Worm (Caenorhabditis elegans) whole organism, L3 larva: ENCODE data around the gene fcmt-1.
A peak's percentile ranks its signal among the peaks of the same experiment; 100 is the strongest.

Experiments used
- R02D3.7 ChIP-seq: fragments of 150-350 bp; optimal IDR thresholded peaks from 2 replicates; lab custom pipeline; 2014; ENCODE audit warnings: missing biosample characterization, missing genetic modification characterization
- ZK546.5 ChIP-seq: sonication (generic microtip); optimal IDR thresholded peaks from 2 replicates; lab custom pipeline; 2017; ENCODE audit warnings: missing biosample characterization, missing genetic modification characterization
- aly-2 ChIP-seq: fragments of 150-350 bp; optimal IDR thresholded peaks from 2 replicates; lab custom pipeline; 2014; ENCODE audit warnings: missing biosample characterization, missing genetic modification characterization
- ama-1 ChIP-seq: fragments of 150-350 bp; optimal IDR thresholded peaks from 2 replicates; lab custom pipeline; 2018
- ceh-16 ChIP-seq: sonication (generic microtip); optimal IDR thresholded peaks from 2 replicates; lab custom pipeline; 2017; ENCODE audit warnings: missing biosample characterization, missing genetic modification characterization
- ceh-28 ChIP-seq: fragments of 150-350 bp; optimal IDR thresholded peaks from 2 replicates; lab custom pipeline; 2014; ENCODE audit warnings: missing biosample characterization, missing genetic modification reagents, missing genetic modification characterization
- ceh-82 ChIP-seq: fragments of 150-350 bp; optimal IDR thresholded peaks from 2 replicates; lab custom pipeline; 2014; ENCODE audit warnings: missing biosample characterization, missing genetic modification characterization
- ceh-9 ChIP-seq: sonication (generic microtip); optimal IDR thresholded peaks from 2 replicates; lab custom pipeline; 2018; ENCODE audit warnings: missing biosample characterization, missing genetic modification characterization
- daf-12 ChIP-seq: fragments of 150-350 bp; optimal IDR thresholded peaks from 2 replicates; lab custom pipeline; 2014; ENCODE audit warnings: missing biosample characterization, missing genetic modification reagents, missing genetic modification characterization
- egl-27 ChIP-seq: sonication (generic microtip); optimal IDR thresholded peaks from 4 replicates; lab custom pipeline; 2017; ENCODE audit warnings: missing biosample characterization, missing genetic modification reagents, missing genetic modification characterization
- egl-5 ChIP-seq: fragments of 150-350 bp; optimal IDR thresholded peaks from 2 replicates; lab custom pipeline; 2017; ENCODE audit warnings: missing biosample characterization, missing genetic modification reagents, missing genetic modification characterization, inconsistent platforms
- elt-1 ChIP-seq: fragments of 150-350 bp; optimal IDR thresholded peaks from 2 replicates; lab custom pipeline; 2014; ENCODE audit warnings: missing biosample characterization, missing genetic modification characterization
- elt-2 ChIP-seq: sonication (generic microtip); optimal IDR thresholded peaks from 2 replicates; lab custom pipeline; 2016; ENCODE audit warnings: missing genetic modification reagents, mild to moderate bottlenecking, missing genetic modification characterization, missing compliant biosample characterization
- elt-3 ChIP-seq, 3 experiments: fragments of 150-350 bp in 1 of 3; sonication (generic microtip) in 2 of 3; optimal IDR thresholded peaks; 2 replicates in 2 of 3; 4 replicates in 1 of 3; lab custom pipeline; 2014 to 2017; ENCODE audit warnings: missing biosample characterization in 3 of 3, missing genetic modification characterization in 3 of 3
- eor-1 ChIP-seq, 2 experiments: fragments of 150-350 bp; optimal IDR thresholded peaks; 2 replicates each; lab custom pipeline; 2014 to 2018; ENCODE audit warnings: missing biosample characterization in 2 of 2, missing genetic modification characterization in 2 of 2
- fkh-2 ChIP-seq: fragments of 150-350 bp; optimal IDR thresholded peaks from 2 replicates; lab custom pipeline; 2014; ENCODE audit warnings: missing biosample characterization, missing genetic modification reagents, missing genetic modification characterization
- fos-1 ChIP-seq: fragments of 150-350 bp; optimal IDR thresholded peaks from 2 replicates; lab custom pipeline; 2014; ENCODE audit warnings: missing biosample characterization, missing genetic modification characterization
- hmg-11 ChIP-seq: sonication (generic microtip); optimal IDR thresholded peaks from 2 replicates; lab custom pipeline; 2016; ENCODE audit warnings: missing genetic modification characterization, missing compliant biosample characterization
- jun-1 ChIP-seq: fragments of 150-350 bp; optimal IDR thresholded peaks from 2 replicates; lab custom pipeline; 2014; ENCODE audit warnings: missing biosample characterization, missing genetic modification reagents, missing genetic modification characterization
- lin-15B ChIP-seq: fragments of 150-350 bp; optimal IDR thresholded peaks from 2 replicates; lab custom pipeline; 2014; ENCODE audit warnings: missing biosample characterization, missing genetic modification characterization
- lin-39 ChIP-seq: fragments of 150-350 bp; optimal IDR thresholded peaks from 2 replicates; lab custom pipeline; 2018; ENCODE audit warnings: missing biosample characterization, missing genetic modification reagents, missing genetic modification characterization
- lsy-12 ChIP-seq: sonication (generic microtip); optimal IDR thresholded peaks from 2 replicates; lab custom pipeline; 2016; ENCODE audit warnings: mild to moderate bottlenecking, missing genetic modification characterization, missing compliant biosample characterization
- mdl-1 ChIP-seq: fragments of 150-350 bp; optimal IDR thresholded peaks from 2 replicates; lab custom pipeline; 2014; ENCODE audit warnings: missing biosample characterization, missing genetic modification characterization
- mml-1 ChIP-seq: fragments of 150-350 bp; sonication (generic microtip); optimal IDR thresholded peaks from 3 replicates; lab custom pipeline; 2014; ENCODE audit warnings: missing biosample characterization, missing genetic modification characterization
- nfya-1 ChIP-seq: sonication (generic microtip); optimal IDR thresholded peaks from 2 replicates; lab custom pipeline; 2017; ENCODE audit warnings: missing genetic modification characterization, mild to moderate bottlenecking, missing compliant biosample characterization, antibody characterized with exemption, moderate library complexity; ENCODE audit not compliant: insufficient read depth
- nhr-11 ChIP-seq: fragments of 150-350 bp; optimal IDR thresholded peaks from 2 replicates; lab custom pipeline; 2014; ENCODE audit warnings: missing biosample characterization, missing genetic modification characterization
- nhr-12 ChIP-seq: fragments of 150-350 bp; optimal IDR thresholded peaks from 2 replicates; lab custom pipeline; 2014; ENCODE audit warnings: missing biosample characterization, missing genetic modification characterization
- nhr-23 ChIP-seq: fragments of 150-350 bp; optimal IDR thresholded peaks from 2 replicates; lab custom pipeline; 2014; ENCODE audit warnings: missing biosample characterization, missing genetic modification reagents, missing genetic modification characterization
- nhr-237 ChIP-seq: fragments of 150-350 bp; optimal IDR thresholded peaks from 2 replicates; lab custom pipeline; 2014; ENCODE audit warnings: missing biosample characterization, missing genetic modification characterization
- nhr-25 ChIP-seq: sonication (generic microtip); optimal IDR thresholded peaks from 2 replicates; lab custom pipeline; 2017; ENCODE audit warnings: missing biosample characterization, missing genetic modification characterization
- nhr-28 ChIP-seq: fragments of 150-350 bp; optimal IDR thresholded peaks from 2 replicates; lab custom pipeline; 2014; ENCODE audit warnings: missing biosample characterization, missing genetic modification characterization
- nhr-43 ChIP-seq: sonication (generic microtip); optimal IDR thresholded peaks from 2 replicates; lab custom pipeline; 2016; ENCODE audit warnings: mild to moderate bottlenecking, missing genetic modification characterization, missing compliant biosample characterization; ENCODE audit not compliant: poor library complexity, severe bottlenecking
- nhr-67 ChIP-seq: fragments of 150-350 bp; optimal IDR thresholded peaks from 2 replicates; lab custom pipeline; 2014; ENCODE audit warnings: missing biosample characterization, missing genetic modification characterization
- nhr-76 ChIP-seq: fragments of 150-350 bp; sonication (generic microtip); optimal IDR thresholded peaks from 5 replicates; lab custom pipeline; 2014; ENCODE audit warnings: missing biosample characterization, missing genetic modification characterization
- nhr-77 ChIP-seq: fragments of 150-350 bp; optimal IDR thresholded peaks from 2 replicates; lab custom pipeline; 2014; ENCODE audit warnings: missing biosample characterization, missing genetic modification characterization
- pha-4 ChIP-seq: fragments of 150-350 bp; optimal IDR thresholded peaks from 2 replicates; lab custom pipeline; 2014; ENCODE audit warnings: missing biosample characterization, missing genetic modification reagents, missing genetic modification characterization
- pqm-1 ChIP-seq: fragments of 150-350 bp; optimal IDR thresholded peaks from 2 replicates; lab custom pipeline; 2017; ENCODE audit warnings: missing biosample characterization, missing genetic modification characterization, inconsistent platforms
- sea-2 ChIP-seq: fragments of 150-350 bp; sonication (generic microtip); optimal IDR thresholded peaks from 4 replicates; lab custom pipeline; 2014; ENCODE audit warnings: missing biosample characterization, missing genetic modification reagents, missing genetic modification characterization
- skn-1 ChIP-seq: fragments of 150-350 bp; optimal IDR thresholded peaks from 2 replicates; lab custom pipeline; 2014; ENCODE audit warnings: missing biosample characterization, missing genetic modification characterization
- snpc-4 ChIP-seq: fragments of 150-350 bp; optimal IDR thresholded peaks from 2 replicates; lab custom pipeline; 2014; ENCODE audit warnings: missing biosample characterization, missing genetic modification characterization
- tbx-2 ChIP-seq: sonication (generic microtip); optimal IDR thresholded peaks from 2 replicates; lab custom pipeline; 2016; ENCODE audit warnings: mild to moderate bottlenecking, missing genetic modification characterization, missing compliant biosample characterization
- unc-39 ChIP-seq: sonication (generic microtip); optimal IDR thresholded peaks from 4 replicates; lab custom pipeline; 2017; ENCODE audit warnings: missing biosample characterization, missing genetic modification characterization
- zag-1 ChIP-seq: fragments of 150-350 bp; optimal IDR thresholded peaks from 2 replicates; lab custom pipeline; 2014; ENCODE audit warnings: missing biosample characterization, missing genetic modification characterization
- ztf-11 ChIP-seq: fragments of 150-350 bp; optimal IDR thresholded peaks from 2 replicates; lab custom pipeline; 2014; ENCODE audit warnings: missing biosample characterization, missing genetic modification characterization
- ztf-4 ChIP-seq: fragments of 150-350 bp; optimal IDR thresholded peaks from 2 replicates; lab custom pipeline; 2014; ENCODE audit warnings: missing biosample characterization, missing genetic modification characterization

The fcmt-1 gene

DNA sequence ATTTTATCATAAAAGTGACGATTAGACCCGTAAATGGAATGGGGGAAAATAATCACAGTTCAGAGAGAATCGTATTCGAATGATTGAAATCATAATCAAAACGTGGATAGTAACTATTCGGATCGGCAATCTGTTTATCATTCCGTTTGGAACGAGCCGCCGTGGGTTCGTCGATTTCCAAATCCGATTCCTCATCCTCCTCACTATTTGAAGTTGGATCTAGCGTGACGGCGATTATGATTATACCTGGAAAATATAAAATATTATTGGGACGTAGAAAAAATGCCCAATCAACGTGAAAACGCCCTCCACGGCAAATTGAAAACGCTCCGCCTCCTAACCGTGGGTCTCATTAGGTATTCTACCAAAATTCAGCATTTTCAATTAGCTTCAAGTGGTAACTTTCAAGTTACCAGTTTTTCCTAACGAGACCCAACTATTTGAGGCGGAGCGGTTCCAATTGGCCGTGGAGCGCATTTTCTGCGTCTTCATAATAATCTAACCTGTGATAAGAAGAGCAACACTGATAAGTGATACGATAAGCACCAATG is 21.9 kb upstream of the fcmt-1 start:
- TF ChIP-seq nhr-76 (tag; lab: Kevin White, UChicago) (no peak), ama-1 (lab: Kevin White, UChicago) (peak; percentile 88), fkh-2 (no peak), elt-2 (tag; lab: Kevin White, UChicago) (peak; percentile 62), fos-1 (tag; lab: Kevin White, UChicago) (no peak), lin-39 (tag; lab: Kevin White, UChicago) (no peak), tbx-2 (tag; lab: Kevin White, UChicago) (no peak), lsy-12 (peak; percentile 25), hmg-11 (no peak), nhr-43 (tag; lab: Kevin White, UChicago) (peak; percentile 4), nhr-11 (no peak), nhr-67 (tag; lab: Kevin White, UChicago) (no peak), mml-1 (tag; lab: Kevin White, UChicago) (no peak), ceh-28 (no peak)

DNA sequence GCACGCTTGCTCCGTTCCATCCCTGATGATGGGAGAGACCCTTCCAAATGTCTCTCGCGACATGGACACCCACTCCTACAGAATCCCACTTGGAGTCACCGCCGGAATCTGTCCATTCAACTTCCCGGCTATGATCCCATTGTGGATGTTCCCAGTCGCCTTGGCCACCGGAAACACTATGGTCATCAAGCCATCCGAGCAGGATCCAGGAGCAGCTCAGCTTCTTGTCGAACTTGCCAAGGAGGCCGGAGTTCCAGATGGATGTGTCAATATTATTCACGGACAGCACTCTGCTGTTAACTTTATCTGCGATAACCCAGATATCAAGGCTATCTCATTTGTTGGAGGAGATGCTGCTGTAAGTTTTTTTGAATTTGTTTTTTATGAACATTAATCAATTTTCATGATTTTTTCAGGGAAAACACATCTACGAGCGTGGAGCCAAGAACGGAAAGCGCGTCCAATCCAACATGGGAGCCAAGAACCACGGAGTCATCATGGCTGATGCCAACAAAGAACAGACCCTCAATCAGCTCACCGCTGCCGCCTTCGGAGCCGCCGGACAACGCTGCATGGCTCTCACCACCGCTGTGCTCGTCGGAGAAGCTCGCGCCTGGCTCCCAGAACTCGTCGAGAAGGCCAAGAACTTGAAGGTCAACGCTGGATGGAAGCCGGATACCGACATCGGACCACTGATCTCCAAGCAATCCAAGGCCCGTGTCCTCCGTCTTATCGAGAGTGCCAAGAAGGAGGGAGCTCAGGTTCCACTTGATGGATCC is 20.6 kb upstream of the fcmt-1 start:
- TF ChIP-seq pha-4, result no peak
- TF ChIP-seq skn-1 (tag; lab: Kevin White, UChicago), result no peak
- no peak for TF ChIP-seq ztf-4 (tag; lab: Kevin White, UChicago)
- no peak for TF ChIP-seq ZK546.5 (tag; lab: Kevin White, UChicago)

ce11 chrII:11728545-11729105 is 19.3 kb upstream of the fcmt-1 start, which contains the start of gene alh-8:
Gene alh-8, plus strand, starts transcription at chrII:11729055.
- no peak for TF ChIP-seq nhr-237
- TF ChIP-seq skn-1 (tag; lab: Kevin White, UChicago), result no peak
- peak; percentile 55 for TF ChIP-seq pha-4
- TF ChIP-seq mml-1 (tag; lab: Kevin White, UChicago), result no peak
- peak; percentile 14 for TF ChIP-seq lin-15B (tag; lab: Kevin White, UChicago)
- no peak for TF ChIP-seq snpc-4 (tag; lab: Kevin White, UChicago)
- TF ChIP-seq fkh-2, result no peak
- peak; percentile 92 for TF ChIP-seq mdl-1 (tag; lab: Kevin White, UChicago)
- no peak for TF ChIP-seq nhr-43 (tag; lab: Kevin White, UChicago)
- no peak for TF ChIP-seq hmg-11
- TF ChIP-seq lin-39 (tag; lab: Kevin White, UChicago), result peak; percentile 31
- no peak for TF ChIP-seq R02D3.7 (tag; lab: Kevin White, UChicago)
- no peak for TF ChIP-seq ZK546.5 (tag; lab: Kevin White, UChicago)
- no peak for TF ChIP-seq sea-2 (GFP tag; lab: Kevin White, UChicago)
- peak; percentile 44 for TF ChIP-seq nfya-1 (tag; lab: Kevin White, UChicago)
- no peak for TF ChIP-seq ceh-82 (tag; lab: Kevin White, UChicago)
- no peak for TF ChIP-seq elt-3 (tag; optimal IDR thresholded peaks at IDR 0.05; lab: Kevin White, UChicago)
- TF ChIP-seq nhr-12 (tag; lab: Kevin White, UChicago), result no peak
- no peak for TF ChIP-seq unc-39 (tag; lab: Kevin White, UChicago)
- TF ChIP-seq zag-1 (tag; lab: Kevin White, UChicago), result no peak
- no peak for TF ChIP-seq egl-27
- TF ChIP-seq nhr-28 (tag; lab: Kevin White, UChicago), result no peak
- no peak for TF ChIP-seq elt-1
- TF ChIP-seq tbx-2 (tag; lab: Kevin White, UChicago), result no peak
- peak; percentile 5 for TF ChIP-seq nhr-23
- TF ChIP-seq daf-12 (tag; lab: Kevin White, UChicago), result no peak
- no peak for TF ChIP-seq ceh-28
- TF ChIP-seq egl-5 (tag; lab: Kevin White, UChicago), result no peak
- TF ChIP-seq nhr-11, result no peak
- no peak for TF ChIP-seq nhr-76 (tag; lab: Kevin White, UChicago)
- TF ChIP-seq lsy-12, result no peak
- TF ChIP-seq nhr-77, result peak; percentile 21
- TF ChIP-seq nhr-67 (tag; lab: Kevin White, UChicago), result no peak
- TF ChIP-seq fos-1 (tag; lab: Kevin White, UChicago), result no peak
- TF ChIP-seq ceh-9, result no peak
- peak; percentile 14 for TF ChIP-seq pqm-1 (tag; lab: Kevin White, UChicago)
- no peak for TF ChIP-seq ceh-16
- no peak for TF ChIP-seq aly-2 (tag; lab: Kevin White, UChicago)
- no peak for TF ChIP-seq eor-1 (tag; optimal IDR thresholded peaks at IDR 0.05; lab: Kevin White, UChicago)
- TF ChIP-seq ztf-4 (tag; lab: Kevin White, UChicago), result no peak
- TF ChIP-seq nhr-25 (tag; lab: Kevin White, UChicago), result no peak
- no peak for TF ChIP-seq jun-1 (tag; lab: Kevin White, UChicago)
- no peak for TF ChIP-seq ztf-11 (tag; lab: Kevin White, UChicago)
- peak; percentile 53 for TF ChIP-seq ama-1 (lab: Kevin White, UChicago)
- peak; percentile 76 for TF ChIP-seq elt-2 (tag; lab: Kevin White, UChicago)
